Worm (Caenorhabditis elegans) whole organism, L4 larva: ENCODE results near the gene T07E3.4.

Source experiments
- F44E2.7 ChIP-seq: fragments of 200-800 bp; sonication (Bioruptor generic); IDR thresholded peaks from 2 replicates; pipeline ENCODE4 v2.1.2; 2022; ENCODE audit warnings: missing genetic modification characterization, missing compliant biosample characterization
- Y105C5A.15 ChIP-seq: fragments of 200-800 bp; sonication (Bioruptor generic); IDR thresholded peaks from 2 replicates; pipeline ENCODE4 v1.3.6; 2022; ENCODE audit warnings: missing genetic modification characterization, missing compliant biosample characterization
- Y48G9A.11 ChIP-seq: fragments of 200-800 bp; sonication (Bioruptor generic); IDR thresholded peaks from 2 replicates; pipeline ENCODE4 v1.3.6; 2022; ENCODE audit warnings: missing genetic modification reagents, missing genetic modification characterization, missing compliant biosample characterization
- Y75B8A.6 ChIP-seq: fragments of 200-800 bp; sonication (Bioruptor generic); IDR thresholded peaks from 2 replicates; pipeline ENCODE4 v1.3.6; 2022; ENCODE audit warnings: missing genetic modification reagents, missing genetic modification characterization, missing compliant biosample characterization
- ZK337.2 ChIP-seq: fragments of 200-800 bp; sonication (Bioruptor generic); IDR thresholded peaks from 2 replicates; pipeline ENCODE4 v1.3.6; 2022; ENCODE audit warnings: missing genetic modification reagents, missing genetic modification characterization, missing compliant biosample characterization
- aha-1 ChIP-seq: fragments of 150-350 bp; peaks from one replicate; lab custom pipeline; 2014; ENCODE audit warnings: missing biosample characterization, missing genetic modification characterization
- ceh-20 ChIP-seq: fragments of 200-800 bp; sonication (Bioruptor generic); IDR thresholded peaks from 2 replicates; pipeline ENCODE4 v1.3.6; 2022; ENCODE audit warnings: missing genetic modification reagents, missing genetic modification characterization, missing compliant biosample characterization
- ceh-32 ChIP-seq: sonication (generic microtip); optimal IDR thresholded peaks from 2 replicates; lab custom pipeline; 2016; ENCODE audit warnings: mild to moderate bottlenecking, missing genetic modification characterization, missing compliant biosample characterization; ENCODE audit not compliant: poor library complexity
- ces-1 ChIP-seq: fragments of 150-350 bp; sonication (generic microtip); optimal IDR thresholded peaks from 4 replicates; lab custom pipeline; 2014; ENCODE audit warnings: missing biosample characterization, missing genetic modification reagents, missing genetic modification characterization
- daf-12 ChIP-seq: fragments of 150-350 bp; optimal IDR thresholded peaks from 2 replicates; lab custom pipeline; 2014; ENCODE audit warnings: missing biosample characterization, missing genetic modification reagents, missing genetic modification characterization
- dmd-6 ChIP-seq: fragments of 200-800 bp; sonication (Bioruptor generic); IDR thresholded peaks from 2 replicates; pipeline ENCODE4 v1.3.6; 2022; ENCODE audit warnings: missing genetic modification reagents, missing genetic modification characterization, missing compliant biosample characterization
- fkh-10 ChIP-seq: fragments of 150-350 bp; optimal IDR thresholded peaks from 2 replicates; lab custom pipeline; 2014; ENCODE audit warnings: missing biosample characterization, missing genetic modification reagents, missing genetic modification characterization
- fos-1 ChIP-seq: fragments of 150-350 bp; optimal IDR thresholded peaks from 2 replicates; lab custom pipeline; 2014; ENCODE audit warnings: missing biosample characterization, missing genetic modification characterization
- hif-1 ChIP-seq, 2 experiments: sonication (generic microtip); optimal IDR thresholded peaks; 2 replicates each; lab custom pipeline; 2016 to 2017; ENCODE audit warnings: missing compliant biosample characterization in 2 of 2, missing genetic modification characterization in 2 of 2, missing genetic modification reagents in 2 of 2, missing genotype in 2 of 2, mild to moderate bottlenecking in 1 of 2
- lim-7 ChIP-seq: fragments of 200-800 bp; sonication (Bioruptor generic); IDR thresholded peaks from 2 replicates; pipeline ENCODE4 v1.3.6; 2022; ENCODE audit warnings: missing genetic modification characterization, missing compliant biosample characterization
- lin-1 ChIP-seq: fragments of 200-800 bp; sonication (Bioruptor generic); IDR thresholded peaks from 2 replicates; pipeline ENCODE4 v1.3.6; 2022; ENCODE audit warnings: missing genetic modification reagents, missing genetic modification characterization, missing compliant biosample characterization
- lin-15B ChIP-seq: fragments of 150-350 bp; sonication (generic microtip); optimal IDR thresholded peaks from 3 replicates; lab custom pipeline; 2014; ENCODE audit warnings: missing biosample characterization, missing genetic modification characterization
- lin-29 ChIP-seq: fragments of 200-800 bp; sonication (Bioruptor generic); IDR thresholded peaks from 2 replicates; pipeline ENCODE4 v1.3.6; 2022; ENCODE audit warnings: missing genetic modification reagents, missing genetic modification characterization, missing compliant biosample characterization
- lin-38 ChIP-seq: fragments of 200-800 bp; sonication (Bioruptor generic); IDR thresholded peaks from 2 replicates; pipeline ENCODE4 v1.3.6; 2022; ENCODE audit warnings: missing genetic modification reagents, missing genetic modification characterization, missing compliant biosample characterization
- lsy-2 ChIP-seq, 2 experiments: fragments of 150-350 bp in 1 of 2; sonication (generic microtip) in 1 of 2; optimal IDR thresholded peaks; 2 replicates each; lab custom pipeline; 2014 to 2017; ENCODE audit warnings: missing biosample characterization in 2 of 2, missing genetic modification characterization in 2 of 2
- mdl-1 ChIP-seq, 2 experiments: fragments of 150-350 bp in 1 of 2; sonication (generic microtip) in 1 of 2; optimal IDR thresholded peaks; 2 replicates each; lab custom pipeline; 2014 to 2017; ENCODE audit warnings: missing biosample characterization in 2 of 2, missing genetic modification characterization in 2 of 2
- php-3 ChIP-seq: fragments of 200-800 bp; sonication (Bioruptor generic); IDR thresholded peaks from 2 replicates; pipeline ENCODE4 v1.3.6; 2022; ENCODE audit warnings: missing genetic modification reagents, missing genetic modification characterization, missing compliant biosample characterization
- pqm-1 ChIP-seq: sonication (generic microtip); optimal IDR thresholded peaks from 2 replicates; lab custom pipeline; 2017; ENCODE audit warnings: missing biosample characterization, missing genetic modification characterization
- rbr-2 ChIP-seq: sonication (generic microtip); optimal IDR thresholded peaks from 2 replicates; lab custom pipeline; 2016; ENCODE audit warnings: missing genotype, missing genetic modification characterization, missing compliant biosample characterization
- saeg-2 ChIP-seq: fragments of 200-800 bp; sonication (Bioruptor generic); IDR thresholded peaks from 2 replicates; pipeline ENCODE4 v1.3.6; 2022; ENCODE audit warnings: missing genetic modification reagents, missing genetic modification characterization, missing compliant biosample characterization
- unc-130 ChIP-seq: sonication (generic microtip); optimal IDR thresholded peaks from 2 replicates; lab custom pipeline; 2016; ENCODE audit warnings: missing genetic modification reagents, missing genetic modification characterization, missing compliant biosample characterization
- unc-39 ChIP-seq: sonication (generic microtip); optimal IDR thresholded peaks from 2 replicates; lab custom pipeline; 2017; ENCODE audit warnings: missing biosample characterization, missing genetic modification characterization
- unc-62 ChIP-seq, 3 experiments: fragments of 150-350 bp in 1 of 3; sonication (generic microtip); optimal IDR thresholded peaks in 2 of 3; peaks in 1 of 3; 1 replicate in 1 of 3; 2 replicates in 2 of 3; lab custom pipeline; 2014 to 2017; ENCODE audit warnings: missing biosample characterization in 3 of 3, missing genetic modification characterization in 3 of 3, missing genetic modification reagents in 3 of 3, missing genotype in 1 of 3
- vab-7 ChIP-seq: fragments of 200-800 bp; sonication (Bioruptor generic); IDR thresholded peaks from 2 replicates; pipeline ENCODE4 v1.3.6; 2022; ENCODE audit warnings: missing genetic modification reagents, missing genetic modification characterization, missing compliant biosample characterization
- zag-1 ChIP-seq: fragments of 150-350 bp; optimal IDR thresholded peaks from 2 replicates; lab custom pipeline; 2014; ENCODE audit warnings: missing biosample characterization, missing genetic modification characterization
- zip-2 ChIP-seq: fragments of 150-350 bp; optimal IDR thresholded peaks from 2 replicates; lab custom pipeline; 2014; ENCODE audit warnings: missing biosample characterization, missing genetic modification characterization
- ztf-7 ChIP-seq: fragments of 150-350 bp; optimal IDR thresholded peaks from 2 replicates; lab custom pipeline; 2014; ENCODE audit warnings: missing biosample characterization, missing genetic modification characterization

T07E3.4 gene

ce11 chrIII:6903056-6903977 is 5.5 kb downstream of the T07E3.4 start, which contains the start of the genes brc-2 and T07E3.3:
Gene brc-2 (minus strand): TSS chrIII:6903106.
Gene T07E3.3 (plus strand): TSS chrIII:6903877.
- TF ChIP-seq lin-38 (GFP tag; lab: Robert Waterston, UW) = peak; percentile 61
- peak; percentile 74 for TF ChIP-seq aha-1 (tag; lab: Kevin White, UChicago)
- TF ChIP-seq unc-62 (GFP tag; optimal IDR thresholded peaks at IDR 0.05 in 1 of 2; lab: Kevin White, UChicago) = no peak
- TF ChIP-seq unc-62 (tag; optimal IDR thresholded peaks at IDR 0.05; lab: Kevin White, UChicago) = no peak
- TF ChIP-seq dmd-6 (GFP tag; lab: Robert Waterston, UW) = peak; percentile 40; the same call in 1 of the 2 replicates
- TF ChIP-seq lin-29 (GFP tag; lab: Robert Waterston, UW) = no peak
- TF ChIP-seq Y75B8A.6 (GFP tag; lab: Robert Waterston, UW) = no peak
- peak; percentile 17 for TF ChIP-seq pqm-1 (tag; lab: Kevin White, UChicago)
- peak in 1 of 2 experiments; percentile 37 for TF ChIP-seq lsy-2 (tag; optimal IDR thresholded peaks at IDR 0.05; lab: Kevin White, UChicago)
- no peak for TF ChIP-seq ztf-7 (tag; lab: Kevin White, UChicago)

ce11 chrIII:6904468-6904867 is 6.7 kb downstream of the T07E3.4 start:
- TF ChIP-seq dmd-6 (GFP tag; lab: Robert Waterston, UW) (peak; percentile 13; the same call in 1 of the 2 replicates), ceh-20 (no peak)

ce11 chrIII:6906409-6906808 is 8.6 kb downstream of the T07E3.4 start, which contains the start of gene T07E3.2:
Gene T07E3.2 (plus strand): TSS chrIII:6906709.
- TF ChIP-seq zag-1 (tag; lab: Kevin White, UChicago) = no peak
- no peak for TF ChIP-seq unc-130
- no peak for TF ChIP-seq fos-1 (tag; lab: Kevin White, UChicago)
- TF ChIP-seq F44E2.7 (GFP tag; lab: Robert Waterston, UW) = no peak
- no peak for TF ChIP-seq zip-2
- TF ChIP-seq lin-1 = no peak
- no peak for TF ChIP-seq lim-7 (GFP tag; lab: Robert Waterston, UW)
- TF ChIP-seq lin-15B = no peak
- TF ChIP-seq ZK337.2 (GFP tag; lab: Robert Waterston, UW) = no peak
- TF ChIP-seq mdl-1 (tag; optimal IDR thresholded peaks at IDR 0.05; lab: Kevin White, UChicago) = no peak
- no peak for TF ChIP-seq Y105C5A.15 (GFP tag; lab: Robert Waterston, UW)
- TF ChIP-seq ceh-32 (tag; lab: Kevin White, UChicago) = no peak
- no peak for TF ChIP-seq Y48G9A.11 (GFP tag; lab: Robert Waterston, UW)
- no peak for TF ChIP-seq dmd-6 (GFP tag; lab: Robert Waterston, UW)
- TF ChIP-seq saeg-2 = no peak
- no peak for TF ChIP-seq hif-1 (tag; optimal IDR thresholded peaks at IDR 0.05; lab: Kevin White, UChicago)
- TF ChIP-seq unc-39 (tag; lab: Kevin White, UChicago) = no peak

ce11 chrIII:6912381-6912780 is 14.6 kb downstream of the T07E3.4 start, which contains the start of gene pdf-1:
Gene pdf-1 (minus strand): TSS chrIII:6912481.
- TF ChIP-seq vab-7 (GFP tag; lab: Robert Waterston, UW) = no peak

ce11 chrIII:6914840-6915239 is 17.0 kb downstream of the T07E3.4 start:
- TF ChIP-seq daf-12 (tag; lab: Kevin White, UChicago) (no peak), Y75B8A.6 (GFP tag; lab: Robert Waterston, UW) (no peak), fkh-10 (GFP tag; lab: Kevin White, UChicago) (no peak), php-3 (GFP tag; lab: Robert Waterston, UW) (no peak), rbr-2 (tag; lab: Kevin White, UChicago) (no peak), ces-1 (peak; percentile 52), lsy-2 (tag; optimal IDR thresholded peaks at IDR 0.05; lab: Kevin White, UChicago) (peak in 1 of 2 experiments; percentile 31)
